Worm (Caenorhabditis elegans): ENCODE data around the gene tbx-36.
A peak's percentile ranks its signal among the peaks of the same experiment; 100 is the strongest.

The tbx-36 gene

DNA sequence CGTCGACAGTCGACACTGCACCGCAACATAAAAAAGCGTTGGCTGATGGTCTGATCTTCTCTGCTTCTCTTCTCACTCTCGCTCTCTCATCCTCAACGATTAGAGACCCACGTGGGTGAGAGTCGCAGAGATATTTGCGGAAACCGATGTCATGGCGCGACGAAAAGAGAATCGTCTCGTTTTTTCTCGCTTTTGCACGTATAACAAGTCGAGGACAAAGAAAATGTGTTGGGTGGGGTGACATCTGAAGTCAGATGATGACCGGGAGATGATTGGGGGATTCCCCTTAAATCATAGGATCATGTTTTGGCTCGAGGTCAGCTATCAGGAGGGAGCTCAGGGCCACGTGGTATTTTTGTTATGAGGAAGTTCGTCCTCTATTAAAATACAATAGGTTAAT lies 6.0 kb downstream of the tbx-36 start:
- TF ChIP-seq skn-1 (tag; optimal IDR thresholded peaks at IDR 0.05): peak; percentile 54
- no peak for TF ChIP-seq pag-3 (tag; optimal IDR thresholded peaks at IDR 0.05; ENCODE audit: borderline replicate concordance, insufficient read depth)
- TF ChIP-seq dpl-1 (GFP tag; optimal IDR thresholded peaks at IDR 0.05): peak; percentile 49 to 66 (median 56)
- peak; percentile 36 for TF ChIP-seq jun-1 (tag; optimal IDR thresholded peaks at IDR 0.05)
- peak; percentile 98 to 100 for TF ChIP-seq mdl-1 (tag; optimal IDR thresholded peaks at IDR 0.05)
- peak; percentile 46 for TF ChIP-seq hpl-2 (GFP tag; optimal IDR thresholded peaks at IDR 0.05)
- peak; percentile 81 for TF ChIP-seq nhr-77 (tag; optimal IDR thresholded peaks at IDR 0.05)
- TF ChIP-seq lin-13 (GFP tag; optimal IDR thresholded peaks at IDR 0.05): peak; percentile 72
- TF ChIP-seq lir-3 (tag; optimal IDR thresholded peaks at IDR 0.05; ENCODE audit: poor library complexity): peak; percentile 81
- TF ChIP-seq sup-37 (GFP tag; optimal IDR thresholded peaks at IDR 0.05): peak; percentile 64
- peak; percentile 93 for TF ChIP-seq rnt-1 (tag; optimal IDR thresholded peaks at IDR 0.05)
- peak; percentile 90 for TF ChIP-seq ztf-4 (tag; optimal IDR thresholded peaks at IDR 0.05)
- TF ChIP-seq elt-2 (tag; optimal IDR thresholded peaks at IDR 0.05): peak; percentile 70
- no peak for TF ChIP-seq unc-62 (GFP tag; optimal IDR thresholded peaks at IDR 0.05)
- no peak for TF ChIP-seq ets-5 (GFP tag; IDR thresholded peaks at IDR 0.05)
- peak; percentile 65 to 89 for TF ChIP-seq lin-35 (GFP tag; optimal IDR thresholded peaks at IDR 0.05)
- TF ChIP-seq dsc-1 (tag; optimal IDR thresholded peaks at IDR 0.05): peak; percentile 55
- peak; percentile 69 for TF ChIP-seq ceh-88 (GFP tag; IDR thresholded peaks at IDR 0.05)
- no peak for TF ChIP-seq hlh-4 (tag; optimal IDR thresholded peaks at IDR 0.05)
- no peak for TF ChIP-seq pqm-1 (tag; optimal IDR thresholded peaks at IDR 0.05)
- peak; percentile 94 for TF ChIP-seq nhr-90 (tag; optimal IDR thresholded peaks at IDR 0.05; ENCODE audit: poor library complexity)
- TF ChIP-seq lin-14 (GFP tag; optimal IDR thresholded peaks at IDR 0.05): peak; percentile 99
- TF ChIP-seq snu-23 (GFP tag; optimal IDR thresholded peaks at IDR 0.05): peak; percentile 96
- peak; percentile 81 for TF ChIP-seq mef-2 (tag; optimal IDR thresholded peaks at IDR 0.05)
- TF ChIP-seq nhr-85 (tag): peak; percentile 100
- TF ChIP-seq lsy-2 (tag; optimal IDR thresholded peaks at IDR 0.05): peak; percentile 75 to 79
- TF ChIP-seq unc-30 (tag; optimal IDR thresholded peaks at IDR 0.05): no peak
- TF ChIP-seq blmp-1 (tag; optimal IDR thresholded peaks at IDR 0.05): peak; percentile 93
- TF ChIP-seq lin-39 (tag; optimal IDR thresholded peaks at IDR 0.05): peak; percentile 62
- TF ChIP-seq nhr-76 (tag; optimal IDR thresholded peaks at IDR 0.05): no peak
- peak; percentile 87 for TF ChIP-seq grh-1 (GFP tag; IDR thresholded peaks at IDR 0.05)
- TF ChIP-seq nhr-20 (tag; optimal IDR thresholded peaks at IDR 0.05): peak; percentile 99
- peak; percentile 68 for TF ChIP-seq nhr-237 (tag; optimal IDR thresholded peaks at IDR 0.05)
- peak; percentile 74 for TF ChIP-seq unc-98 (GFP tag; IDR thresholded peaks at IDR 0.05)
- no peak for TF ChIP-seq ceh-63 (GFP tag; optimal IDR thresholded peaks at IDR 0.05)
- no peak for TF ChIP-seq isw-1 (GFP tag; IDR thresholded peaks at IDR 0.05)
- TF ChIP-seq efl-1 (optimal IDR thresholded peaks at IDR 0.05): peak; percentile 78 to 79
- TF ChIP-seq efl-1 (GFP tag; optimal IDR thresholded peaks at IDR 0.05 in 1 of 2): peak; percentile 42 to 96
- TF ChIP-seq zip-4 (GFP tag; optimal IDR thresholded peaks at IDR 0.05): peak; percentile 11
- peak; percentile 43 to 78 for TF ChIP-seq egl-27 (tag; optimal IDR thresholded peaks at IDR 0.05)
- TF ChIP-seq aly-2 (tag; optimal IDR thresholded peaks at IDR 0.05): no peak
- TF ChIP-seq C34B4.2 (tag; optimal IDR thresholded peaks at IDR 0.05): no peak
- no peak for TF ChIP-seq fkh-10 (GFP tag; optimal IDR thresholded peaks at IDR 0.05)
- peak; percentile 69 for TF ChIP-seq unc-130 (tag; optimal IDR thresholded peaks at IDR 0.05)
- TF ChIP-seq mab-9 (GFP tag; IDR thresholded peaks at IDR 0.05): peak; percentile 62
- peak; percentile 78 to 97 (median 92) for TF ChIP-seq elt-3 (tag; optimal IDR thresholded peaks at IDR 0.05)
- TF ChIP-seq vab-15 (tag; optimal IDR thresholded peaks at IDR 0.05): peak; percentile 54
- no peak for TF ChIP-seq F16B12.6 (tag; optimal IDR thresholded peaks at IDR 0.05)
- TF ChIP-seq sox-4 (tag; optimal IDR thresholded peaks at IDR 0.05): peak; percentile 63
- TF ChIP-seq swsn-7 (tag; optimal IDR thresholded peaks at IDR 0.05): peak; percentile 83
- no peak for TF ChIP-seq ces-1 (GFP tag; optimal IDR thresholded peaks at IDR 0.05)
- TF ChIP-seq mep-1 (tag; optimal IDR thresholded peaks at IDR 0.05): peak; percentile 93
- TF ChIP-seq sptf-1 (tag; optimal IDR thresholded peaks at IDR 0.05): no peak

All from whole organism, L1 larva.